Worm (Caenorhabditis elegans) whole organism, late embryonic: ENCODE measurements around the gene F01D5.7.

Experiments
- ahr-1 ChIP-seq: sonication (generic microtip); optimal IDR thresholded peaks from 2 replicates; lab custom pipeline; 2016; ENCODE audit warnings: missing genetic modification characterization, missing compliant biosample characterization
- ama-1 ChIP-seq: fragments of 150-350 bp; optimal IDR thresholded peaks from 2 replicates; lab custom pipeline; 2014
- ceh-14 ChIP-seq: sonication (generic microtip); optimal IDR thresholded peaks from 2 replicates; lab custom pipeline; 2016; ENCODE audit warnings: missing genotype, missing genetic modification characterization, missing compliant biosample characterization
- ceh-31 ChIP-seq: sonication (generic microtip); optimal IDR thresholded peaks from 2 replicates; lab custom pipeline; 2016; ENCODE audit warnings: missing genetic modification characterization, missing compliant biosample characterization
- dmd-4 ChIP-seq: sonication (generic microtip); optimal IDR thresholded peaks from 2 replicates; lab custom pipeline; 2016; ENCODE audit warnings: borderline replicate concordance, missing genetic modification characterization, missing compliant biosample characterization
- dve-1 ChIP-seq: sonication (generic microtip); optimal IDR thresholded peaks from 2 replicates; lab custom pipeline; 2017; ENCODE audit warnings: antibody characterized with exemption, mild to moderate bottlenecking, missing genetic modification characterization, missing compliant biosample characterization
- elt-2 ChIP-seq: sonication (generic microtip); optimal IDR thresholded peaks from 2 replicates; lab custom pipeline; 2016; ENCODE audit warnings: missing genetic modification reagents, missing genetic modification characterization, missing compliant biosample characterization
- fkh-6 ChIP-seq: sonication (generic microtip); optimal IDR thresholded peaks from 2 replicates; lab custom pipeline; 2016; ENCODE audit warnings: missing genetic modification characterization, missing compliant biosample characterization
- madf-2 ChIP-seq: sonication (generic microtip); optimal IDR thresholded peaks from 2 replicates; lab custom pipeline; 2017; ENCODE audit warnings: missing genetic modification characterization, missing compliant biosample characterization
- rnt-1 ChIP-seq: sonication (generic microtip); optimal IDR thresholded peaks from 2 replicates; lab custom pipeline; 2016; ENCODE audit warnings: missing genetic modification characterization, missing compliant biosample characterization
- sox-4 ChIP-seq: sonication (generic microtip); optimal IDR thresholded peaks from 2 replicates; lab custom pipeline; 2017; ENCODE audit warnings: mild to moderate bottlenecking, missing genetic modification characterization, inconsistent platforms, missing compliant biosample characterization
- tbx-2 ChIP-seq: sonication (generic microtip); optimal IDR thresholded peaks from 2 replicates; lab custom pipeline; 2016; ENCODE audit warnings: missing genetic modification characterization, missing compliant biosample characterization
- unc-42 ChIP-seq: sonication (generic microtip); optimal IDR thresholded peaks from 2 replicates; lab custom pipeline; 2016; ENCODE audit warnings: missing genotype, missing genetic modification characterization, missing compliant biosample characterization
- zip-5 ChIP-seq: sonication (generic microtip); optimal IDR thresholded peaks from 2 replicates; lab custom pipeline; 2016; ENCODE audit warnings: missing genetic modification characterization, missing compliant biosample characterization

- TF ChIP-seq dve-1 (tag; lab: Kevin White, UChicago): no peak
- no peak for TF ChIP-seq ahr-1
- TF ChIP-seq ama-1 (lab: Kevin White, UChicago): no peak
- TF ChIP-seq sox-4 (tag; lab: Kevin White, UChicago): no peak
- no peak for TF ChIP-seq fkh-6
- TF ChIP-seq zip-5 (tag; lab: Kevin White, UChicago): no peak
- TF ChIP-seq ceh-14: no peak
- no peak for TF ChIP-seq unc-42
- TF ChIP-seq rnt-1: no peak
- no peak for TF ChIP-seq ceh-31
- TF ChIP-seq elt-2 (tag; lab: Kevin White, UChicago): no peak
- TF ChIP-seq tbx-2: no peak
- TF ChIP-seq madf-2 (tag; lab: Kevin White, UChicago): no peak
- no peak for TF ChIP-seq dmd-4 (tag; lab: Kevin White, UChicago)
These were observed 47.3 kb downstream of the F01D5.7 start for ce11 chrII:14055717-14056116.
